Worm (Caenorhabditis elegans) whole organism, L2 larva: ENCODE results near the gene R11G1.2.

Source experiments
- C34F6.9 ChIP-seq: fragments of 150-350 bp; optimal IDR thresholded peaks from 2 replicates; lab custom pipeline; 2014; ENCODE audit warnings: missing biosample characterization, missing genetic modification characterization
- F13H6.1 ChIP-seq: sonication (generic microtip); optimal IDR thresholded peaks from 2 replicates; lab custom pipeline; 2016; ENCODE audit warnings: missing genetic modification characterization, missing compliant biosample characterization
- R02D3.7 ChIP-seq: fragments of 150-350 bp; optimal IDR thresholded peaks from 2 replicates; lab custom pipeline; 2014; ENCODE audit warnings: missing biosample characterization, missing genetic modification characterization
- Y55F3AM.14 ChIP-seq: fragments of 200-800 bp; sonication (Bioruptor generic); optimal IDR thresholded peaks from 2 replicates; lab custom pipeline; 2018; ENCODE audit warnings: mild to moderate bottlenecking, missing genetic modification characterization, missing compliant biosample characterization
- ZK546.5 ChIP-seq: sonication (generic microtip); optimal IDR thresholded peaks from 2 replicates; lab custom pipeline; 2017; ENCODE audit warnings: missing biosample characterization, missing genetic modification characterization
- aly-2 ChIP-seq: fragments of 150-350 bp; optimal IDR thresholded peaks from 2 replicates; lab custom pipeline; 2014; ENCODE audit warnings: missing biosample characterization, missing genetic modification characterization
- blmp-1 ChIP-seq: sonication (generic microtip); optimal IDR thresholded peaks from 2 replicates; lab custom pipeline; 2017; ENCODE audit warnings: missing genetic modification characterization, mild to moderate bottlenecking, missing compliant biosample characterization, antibody characterized with exemption, moderate library complexity; ENCODE audit not compliant: insufficient read depth
- ceh-16 ChIP-seq: fragments of 150-350 bp; optimal IDR thresholded peaks from 2 replicates; lab custom pipeline; 2014; ENCODE audit warnings: missing biosample characterization, missing genetic modification characterization
- ceh-82 ChIP-seq: fragments of 150-350 bp; optimal IDR thresholded peaks from 2 replicates; lab custom pipeline; 2014; ENCODE audit warnings: missing biosample characterization, missing genetic modification characterization
- crh-2 ChIP-seq: sonication (generic microtip); optimal IDR thresholded peaks from 2 replicates; lab custom pipeline; 2017; ENCODE audit warnings: missing biosample characterization, missing genetic modification characterization
- elt-1 ChIP-seq: fragments of 150-350 bp; optimal IDR thresholded peaks from 2 replicates; lab custom pipeline; 2014; ENCODE audit warnings: missing biosample characterization, missing genetic modification characterization
- gmeb-1 ChIP-seq: fragments of 150-350 bp; optimal IDR thresholded peaks from 2 replicates; lab custom pipeline; 2014; ENCODE audit warnings: missing biosample characterization, missing genetic modification characterization
- lin-11 ChIP-seq: fragments of 150-350 bp; sonication (generic microtip); optimal IDR thresholded peaks from 2 replicates; lab custom pipeline; 2014; ENCODE audit warnings: missing biosample characterization, missing genetic modification characterization, inconsistent platforms, mixed read lengths
- lin-13 ChIP-seq: fragments of 150-350 bp; optimal IDR thresholded peaks from 2 replicates; lab custom pipeline; 2014; ENCODE audit warnings: missing biosample characterization, missing genetic modification reagents, missing genetic modification characterization
- lin-39 ChIP-seq: fragments of 150-350 bp; optimal IDR thresholded peaks from 2 replicates; lab custom pipeline; 2014; ENCODE audit warnings: missing biosample characterization, missing genetic modification reagents, missing genetic modification characterization
- lsy-2 ChIP-seq, 2 experiments: fragments of 150-350 bp in 1 of 2; sonication (generic microtip) in 1 of 2; optimal IDR thresholded peaks; 2 replicates each; lab custom pipeline; 2014 to 2017; ENCODE audit warnings: missing biosample characterization in 2 of 2, missing genetic modification characterization in 2 of 2
- mdl-1 ChIP-seq, 2 experiments: fragments of 150-350 bp in 1 of 2; sonication (generic microtip) in 1 of 2; optimal IDR thresholded peaks; 2 replicates each; lab custom pipeline; 2017; ENCODE audit warnings: missing biosample characterization in 2 of 2, missing genetic modification characterization in 2 of 2
- nhr-10 ChIP-seq: sonication (generic microtip); optimal IDR thresholded peaks from 2 replicates; lab custom pipeline; 2017; ENCODE audit warnings: missing biosample characterization, missing genetic modification characterization
- nhr-129 ChIP-seq: fragments of 150-350 bp; optimal IDR thresholded peaks from 2 replicates; lab custom pipeline; 2014; ENCODE audit warnings: missing biosample characterization, missing genetic modification characterization
- nhr-21 ChIP-seq: fragments of 150-350 bp; optimal IDR thresholded peaks from 2 replicates; lab custom pipeline; 2014; ENCODE audit warnings: missing biosample characterization, missing genetic modification characterization
- nhr-237 ChIP-seq: fragments of 150-350 bp; optimal IDR thresholded peaks from 2 replicates; lab custom pipeline; 2014; ENCODE audit warnings: missing biosample characterization, missing genetic modification characterization
- nhr-25 ChIP-seq: fragments of 150-350 bp; sonication (generic microtip); optimal IDR thresholded peaks from 3 replicates; lab custom pipeline; 2014; ENCODE audit warnings: missing biosample characterization, missing genetic modification characterization
- nhr-6 ChIP-seq: fragments of 150-350 bp; optimal IDR thresholded peaks from 2 replicates; lab custom pipeline; 2014; ENCODE audit warnings: missing biosample characterization, missing genetic modification characterization
- nhr-77 ChIP-seq: fragments of 150-350 bp; optimal IDR thresholded peaks from 2 replicates; lab custom pipeline; 2014; ENCODE audit warnings: missing biosample characterization, missing genetic modification characterization
- peb-1 ChIP-seq: fragments of 150-350 bp; optimal IDR thresholded peaks from 2 replicates; lab custom pipeline; 2014; ENCODE audit warnings: missing biosample characterization, missing genetic modification characterization
- sem-4 ChIP-seq: fragments of 150-350 bp; optimal IDR thresholded peaks from 2 replicates; lab custom pipeline; 2014; ENCODE audit warnings: missing biosample characterization, missing genetic modification reagents, missing genetic modification characterization
- skn-1 ChIP-seq: sonication (generic microtip); optimal IDR thresholded peaks from 2 replicates; lab custom pipeline; 2017; ENCODE audit warnings: missing biosample characterization, missing genetic modification characterization
- sma-3 ChIP-seq: sonication (generic microtip); optimal IDR thresholded peaks from 2 replicates; lab custom pipeline; 2016; ENCODE audit warnings: missing genetic modification reagents, missing genetic modification characterization, missing compliant biosample characterization
- sma-9 ChIP-seq, 2 experiments: fragments of 150-350 bp in 1 of 2; sonication (generic microtip) in 1 of 2; optimal IDR thresholded peaks; 2 replicates each; lab custom pipeline; 2014 to 2016; ENCODE audit warnings: missing genetic modification characterization in 2 of 2, mild to moderate bottlenecking in 1 of 2, missing biosample characterization in 1 of 2, missing compliant biosample characterization in 1 of 2, missing genetic modification reagents in 1 of 2, moderate library complexity in 1 of 2
- unc-39 ChIP-seq: fragments of 150-350 bp; optimal IDR thresholded peaks from 2 replicates; lab custom pipeline; 2014; ENCODE audit warnings: missing biosample characterization, missing genetic modification characterization
- zag-1 ChIP-seq: fragments of 150-350 bp; optimal IDR thresholded peaks from 2 replicates; lab custom pipeline; 2014; ENCODE audit warnings: missing biosample characterization, missing genetic modification characterization
- ztf-1 ChIP-seq: fragments of 200-800 bp; sonication (Bioruptor generic); conservative IDR thresholded peaks from 2 replicates; pipeline ENCODE4 v1.3.6; 2022; ENCODE audit warnings: missing genetic modification characterization, missing compliant biosample characterization
- ztf-11 ChIP-seq: sonication (generic microtip); optimal IDR thresholded peaks from 2 replicates; lab custom pipeline; 2017; ENCODE audit warnings: missing biosample characterization, missing genetic modification characterization

R11G1.2 gene

ce11 chrX:3680544-3681214 lies 30.3 kb downstream of the R11G1.2 start, which contains the start of gene tsp-17:
TSS of gene tsp-17 (plus strand) at chrX:3681164.
- TF ChIP-seq ZK546.5 (tag; lab: Kevin White, UChicago): no peak
- TF ChIP-seq lin-13 (GFP tag; lab: Kevin White, UChicago): no peak
- no peak for TF ChIP-seq ztf-1 (GFP tag; lab: Robert Waterston, UW)
- peak; percentile 25 for TF ChIP-seq nhr-129 (tag; lab: Kevin White, UChicago)
- TF ChIP-seq lin-39 (tag; lab: Kevin White, UChicago): no peak

- TF ChIP-seq nhr-10: no peak
- no peak for TF ChIP-seq mdl-1 (tag; optimal IDR thresholded peaks at IDR 0.05; lab: Kevin White, UChicago)
- no peak for TF ChIP-seq aly-2 (tag; lab: Kevin White, UChicago)
- TF ChIP-seq skn-1: no peak
- no peak for TF ChIP-seq zag-1 (tag; lab: Kevin White, UChicago)
- TF ChIP-seq nhr-129 (tag; lab: Kevin White, UChicago): no peak
- no peak for TF ChIP-seq ceh-16
- TF ChIP-seq ceh-82 (tag; lab: Kevin White, UChicago): no peak
- TF ChIP-seq crh-2 (tag; lab: Kevin White, UChicago): no peak
- TF ChIP-seq sem-4: no peak
- no peak for TF ChIP-seq lsy-2 (tag; optimal IDR thresholded peaks at IDR 0.05; lab: Kevin White, UChicago)
- no peak for TF ChIP-seq C34F6.9 (tag; lab: Kevin White, UChicago)
- no peak for TF ChIP-seq elt-1 (tag; lab: Kevin White, UChicago)
- TF ChIP-seq sma-9 (GFP tag; optimal IDR thresholded peaks at IDR 0.05; lab: Kevin White, UChicago): no peak
- no peak for TF ChIP-seq sma-9 (tag; optimal IDR thresholded peaks at IDR 0.05; lab: Kevin White, UChicago)
- no peak for TF ChIP-seq peb-1 (tag; lab: Kevin White, UChicago)
- TF ChIP-seq blmp-1 (tag; lab: Kevin White, UChicago): no peak
- TF ChIP-seq ztf-11 (tag; lab: Kevin White, UChicago): no peak
These were observed 32.6 kb downstream of the R11G1.2 start for ce11 chrX:3683060-3683459.

ce11 chrX:3686420-3686819 lies 36.0 kb downstream of the R11G1.2 start:
- TF ChIP-seq nhr-25 (tag; lab: Kevin White, UChicago) (no peak), nhr-237 (tag; lab: Kevin White, UChicago) (no peak), C34F6.9 (tag; lab: Kevin White, UChicago) (no peak), sma-3 (GFP tag; lab: Kevin White, UChicago) (no peak), nhr-6 (no peak), crh-2 (tag; lab: Kevin White, UChicago) (no peak), lin-39 (tag; lab: Kevin White, UChicago) (no peak), Y55F3AM.14 (GFP tag; lab: Kevin White, UChicago) (no peak), nhr-77 (tag; lab: Kevin White, UChicago) (no peak), R02D3.7 (no peak), unc-39 (tag; lab: Kevin White, UChicago) (no peak), nhr-21 (tag; lab: Kevin White, UChicago) (no peak), gmeb-1 (tag; lab: Kevin White, UChicago) (no peak)

ce11 chrX:3689155-3689719 lies 38.8 kb downstream of the R11G1.2 start, which contains the start of gene tag-278:
TSS of gene tag-278 (minus strand) at chrX:3689205.
- peak; percentile 26 for TF ChIP-seq nhr-129 (tag; lab: Kevin White, UChicago)
- no peak for TF ChIP-seq sem-4
- no peak for TF ChIP-seq nhr-25 (tag; lab: Kevin White, UChicago)
- TF ChIP-seq nhr-21 (tag; lab: Kevin White, UChicago): no peak
- TF ChIP-seq C34F6.9 (tag; lab: Kevin White, UChicago): peak; percentile 0
- TF ChIP-seq nhr-237 (tag; lab: Kevin White, UChicago): no peak
- TF ChIP-seq F13H6.1 (tag; lab: Kevin White, UChicago): peak; percentile 72
- peak; percentile 13 for TF ChIP-seq sma-9 (GFP tag; optimal IDR thresholded peaks at IDR 0.05; lab: Kevin White, UChicago)
- TF ChIP-seq sma-9 (tag; optimal IDR thresholded peaks at IDR 0.05; lab: Kevin White, UChicago): no peak
- no peak for TF ChIP-seq lin-11 (tag; lab: Kevin White, UChicago)
